Fruit fly (Drosophila melanogaster) whole organism, embryonic: ENCODE measurements around the gene frj.
A peak's percentile ranks its signal among the peaks of the same experiment; 100 is the strongest.

ENCODE experiments used
- Bdp1 ChIP-seq: fragments of 200-800 bp; sonication (Bioruptor generic); optimal IDR thresholded peaks from 3 replicates; lab custom pipeline; 2016; ENCODE audit warnings: missing biosample characterization, missing genetic modification characterization
- Bgb ChIP-seq: fragments of 200-800 bp; sonication (Bioruptor generic); IDR thresholded peaks from 2 replicates; pipeline ENCODE4 v1.3.6; 2022; ENCODE audit warnings: missing biosample characterization, missing genetic modification characterization; ENCODE audit not compliant: partially characterized antibody
- CG10274 ChIP-seq: fragments of 200-800 bp; sonication (Bioruptor generic); optimal IDR thresholded peaks from 3 replicates; lab custom pipeline; 2017; ENCODE audit warnings: missing biosample characterization, mild to moderate bottlenecking, missing genetic modification characterization
- CG11093 ChIP-seq: fragments of 200-800 bp; sonication (Bioruptor generic); IDR thresholded peaks from 3 replicates; pipeline ENCODE4 v1.3.6; 2022; ENCODE audit warnings: missing biosample characterization, missing genetic modification characterization
- CG11560 ChIP-seq: fragments of 200-800 bp; sonication (Bioruptor generic); IDR thresholded peaks from 3 replicates; pipeline ENCODE4 v1.3.6; 2022; ENCODE audit warnings: missing biosample characterization, missing genetic modification characterization
- CG12744 ChIP-seq: fragments of 200-800 bp; sonication (Bioruptor generic); optimal IDR thresholded peaks from 2 replicates; lab custom pipeline; 2016; ENCODE audit warnings: missing biosample characterization, missing genetic modification characterization
- CG13424 ChIP-seq: fragments of 200-800 bp; sonication (Bioruptor generic); optimal IDR thresholded peaks from 2 replicates; lab custom pipeline; 2019; ENCODE audit warnings: missing biosample characterization, mild to moderate bottlenecking, missing genetic modification characterization, moderate library complexity
- CG13624 ChIP-seq: fragments of 200-800 bp; sonication (Bioruptor generic); optimal IDR thresholded peaks from 2 replicates; lab custom pipeline; 2016; ENCODE audit warnings: missing biosample characterization, missing genetic modification characterization
- CG13775 ChIP-seq: fragments of 200-800 bp; sonication (Bioruptor generic); optimal IDR thresholded peaks from 3 replicates; lab custom pipeline; 2017; ENCODE audit warnings: missing biosample characterization, mild to moderate bottlenecking, missing genetic modification characterization
- CG14710 ChIP-seq: fragments of 200-800 bp; sonication (Bioruptor generic); optimal IDR thresholded peaks from 3 replicates; lab custom pipeline; 2019; ENCODE audit warnings: missing biosample characterization, mild to moderate bottlenecking, missing genetic modification characterization, moderate library complexity
- CG16863 ChIP-seq: fragments of 200-800 bp; sonication (Bioruptor generic); optimal IDR thresholded peaks from 3 replicates; lab custom pipeline; 2016; ENCODE audit warnings: missing biosample characterization, missing genetic modification characterization
- CG17568 ChIP-seq: fragments of 200-800 bp; sonication (Bioruptor generic); optimal IDR thresholded peaks from 2 replicates; lab custom pipeline; 2018; ENCODE audit warnings: missing biosample characterization, mild to moderate bottlenecking, missing genetic modification characterization, moderate library complexity
- CG31224 ChIP-seq: fragments of 200-800 bp; sonication (Bioruptor generic); IDR thresholded peaks from 2 replicates; pipeline ENCODE4 v1.3.6; 2022; ENCODE audit warnings: missing biosample characterization, missing genetic modification characterization
- CG32767 ChIP-seq: fragments of 200-800 bp; sonication (Bioruptor generic); IDR thresholded peaks from 2 replicates; pipeline ENCODE4 v1.3.6; 2022; ENCODE audit warnings: missing biosample characterization, missing genetic modification characterization
- CG5245 ChIP-seq: fragments of 200-800 bp; sonication (Bioruptor generic); optimal IDR thresholded peaks from 3 replicates; lab custom pipeline; 2016; ENCODE audit warnings: missing biosample characterization, missing genetic modification characterization
- CG5953 ChIP-seq: fragments of 200-800 bp; sonication (Bioruptor generic); IDR thresholded peaks from 2 replicates; pipeline ENCODE4 v1.3.6; 2022; ENCODE audit warnings: missing biosample characterization, missing genetic modification characterization
- CoRest ChIP-seq: fragments of 200-800 bp; sonication (Bioruptor generic); optimal IDR thresholded peaks from 3 replicates; lab custom pipeline; 2018; ENCODE audit warnings: missing biosample characterization, mild to moderate bottlenecking, missing genetic modification characterization, moderate library complexity
- Dad ChIP-seq: fragments of 200-800 bp; sonication (Bioruptor generic); optimal IDR thresholded peaks from 3 replicates; lab custom pipeline; 2016; ENCODE audit warnings: missing biosample characterization, missing genetic modification characterization
- Dip2 ChIP-seq: fragments of 200-800 bp; sonication (Bioruptor generic); IDR thresholded peaks from 2 replicates; pipeline ENCODE4 v1.3.6; 2022; ENCODE audit warnings: missing biosample characterization, missing genetic modification characterization
- Doc2 ChIP-seq: fragments of 200-800 bp; sonication (Bioruptor generic); IDR thresholded peaks from 2 replicates; pipeline ENCODE4 v1.3.6; 2022; ENCODE audit warnings: missing biosample characterization, missing genetic modification characterization
- Drgx ChIP-seq: fragments of 200-800 bp; sonication (Bioruptor generic); IDR thresholded peaks from 2 replicates; pipeline ENCODE4 v1.3.6; 2022; ENCODE audit warnings: missing biosample characterization, missing genetic modification characterization
- E2f1 ChIP-seq: fragments of 200-800 bp; sonication (Bioruptor generic); IDR thresholded peaks from 2 replicates; pipeline ENCODE4 v1.3.6; 2022; ENCODE audit warnings: missing biosample characterization, missing genetic modification characterization
- Hand ChIP-seq: fragments of 200-800 bp; sonication (Bioruptor generic); optimal IDR thresholded peaks from 2 replicates; lab custom pipeline; 2017; ENCODE audit warnings: mild to moderate bottlenecking, missing biosample characterization, missing genetic modification reagents, missing genetic modification characterization
- Opbp ChIP-seq: fragments of 200-800 bp; sonication (Bioruptor generic); IDR thresholded peaks from 3 replicates; pipeline ENCODE4 v1.3.6; 2022; ENCODE audit warnings: missing biosample characterization, missing genetic modification characterization; ENCODE audit not compliant: partially characterized antibody
- Six4 ChIP-seq: fragments of 200-800 bp; sonication (Bioruptor generic); optimal IDR thresholded peaks from 2 replicates; lab custom pipeline; 2016; ENCODE audit warnings: missing biosample characterization, missing genetic modification characterization
- TFAM ChIP-seq: fragments of 200-800 bp; sonication (Bioruptor generic); optimal IDR thresholded peaks from 2 replicates; lab custom pipeline; 2017; ENCODE audit warnings: missing biosample characterization, missing genetic modification characterization, inconsistent platforms
- Tbp ChIP-seq: fragments of >200 bp; optimal IDR thresholded peaks from 2 replicates; lab custom pipeline; 2018; ENCODE audit warnings: missing biosample characterization, missing genetic modification characterization
- Vsx1 ChIP-seq: fragments of 200-800 bp; sonication (Bioruptor generic); optimal IDR thresholded peaks from 2 replicates; lab custom pipeline; 2017; ENCODE audit warnings: missing biosample characterization, mild to moderate bottlenecking, missing genetic modification characterization, missing genetic modification reagents
- al ChIP-seq: fragments of 200-800 bp; sonication (Bioruptor generic); IDR thresholded peaks from 2 replicates; pipeline ENCODE4 v1.3.6; 2022; ENCODE audit warnings: missing biosample characterization, missing genetic modification characterization
- az2 ChIP-seq: fragments of 200-800 bp; sonication (Bioruptor generic); optimal IDR thresholded peaks from 3 replicates; lab custom pipeline; 2016; ENCODE audit warnings: missing biosample characterization, missing genetic modification characterization
- chif ChIP-seq, 2 experiments: fragments of 200-800 bp; sonication (Bioruptor generic); optimal IDR thresholded peaks; 3 replicates each; lab custom pipeline; 2016; ENCODE audit warnings: missing biosample characterization in 2 of 2, missing genetic modification characterization in 2 of 2
- fru ChIP-seq: fragments of >200 bp; optimal IDR thresholded peaks from 2 replicates; lab custom pipeline; 2017
- grau ChIP-seq: fragments of 200-800 bp; optimal IDR thresholded peaks from 3 replicates; lab custom pipeline; 2019; ENCODE audit warnings: missing biosample characterization, mild to moderate bottlenecking, missing genetic modification characterization, moderate library complexity
- gsb ChIP-seq: fragments of 200-800 bp; sonication (Bioruptor generic); IDR thresholded peaks from 2 replicates; pipeline ENCODE4 v1.3.6; 2022; ENCODE audit warnings: missing biosample characterization, missing genetic modification characterization
- gsb-n ChIP-seq: fragments of 200-800 bp; sonication (Bioruptor generic); optimal IDR thresholded peaks from 3 replicates; lab custom pipeline; 2018; ENCODE audit warnings: missing biosample characterization, mild to moderate bottlenecking, missing genetic modification characterization
- ham ChIP-seq: fragments of 200-800 bp; sonication (Bioruptor generic); IDR thresholded peaks from 2 replicates; pipeline ENCODE4 v1.3.6; 2022; ENCODE audit warnings: missing biosample characterization, missing genetic modification characterization
- her ChIP-seq: fragments of 200-800 bp; sonication (Bioruptor generic); optimal IDR thresholded peaks from 2 replicates; lab custom pipeline; 2016; ENCODE audit warnings: missing biosample characterization, missing genetic modification characterization
- lab ChIP-seq: fragments of 200-800 bp; sonication (Bioruptor generic); optimal IDR thresholded peaks from 3 replicates; lab custom pipeline; 2017; ENCODE audit warnings: missing biosample characterization, missing genetic modification characterization, mild to moderate bottlenecking, moderate library complexity, missing genetic modification reagents
- lola ChIP-seq, 3 experiments: fragments of >200 bp in 2 of 3; fragments of 200-800 bp in 1 of 3; sonication (Bioruptor generic) in 1 of 3; optimal IDR thresholded peaks; 2 replicates each; lab custom pipeline; 2017 to 2019; ENCODE audit warnings: missing biosample characterization in 3 of 3, missing genetic modification characterization in 3 of 3, mild to moderate bottlenecking in 1 of 3, moderate library complexity in 1 of 3
- lov ChIP-seq, 2 experiments: fragments of 200-800 bp in 1 of 2; fragments of >200 bp in 1 of 2; sonication (Bioruptor generic) in 1 of 2; IDR thresholded peaks in 1 of 2; optimal IDR thresholded peaks in 1 of 2; 2 replicates in 1 of 2; 3 replicates in 1 of 2; pipeline versions ENCODE4 v1.3.6 to Lab custom; 2017 to 2022; ENCODE audit warnings: missing biosample characterization in 1 of 2, missing genetic modification characterization in 1 of 2
- nerfin-1 ChIP-seq: fragments of 200-800 bp; sonication (Bioruptor generic); optimal IDR thresholded peaks from 3 replicates; lab custom pipeline; 2019; ENCODE audit warnings: missing biosample characterization, mild to moderate bottlenecking, missing genetic modification characterization, moderate library complexity
- onecut ChIP-seq: fragments of 200-800 bp; sonication (Bioruptor generic); IDR thresholded peaks from 2 replicates; pipeline ENCODE4 v1.3.6; 2022; ENCODE audit warnings: missing biosample characterization, missing genetic modification characterization
- pho ChIP-seq: fragments of 200-800 bp; sonication (Bioruptor generic); optimal IDR thresholded peaks from 2 replicates; lab custom pipeline; 2016; ENCODE audit warnings: missing biosample characterization, missing genetic modification characterization
- ranshi ChIP-seq: fragments of 200-800 bp; sonication (Bioruptor generic); IDR thresholded peaks from 2 replicates; pipeline ENCODE4 v1.3.6; 2022; ENCODE audit warnings: missing biosample characterization, missing genetic modification characterization
- rib ChIP-seq: fragments of 200-800 bp; sonication (Bioruptor generic); IDR thresholded peaks from 2 replicates; pipeline ENCODE4 v1.3.6; 2022; ENCODE audit warnings: missing biosample characterization, missing genetic modification characterization
- sug ChIP-seq: fragments of 200-800 bp; optimal IDR thresholded peaks from 2 replicates; lab custom pipeline; 2019; ENCODE audit warnings: missing biosample characterization, mild to moderate bottlenecking, missing genetic modification characterization, moderate library complexity
- tap ChIP-seq: fragments of 200-800 bp; optimal IDR thresholded peaks from 3 replicates; lab custom pipeline; 2019; ENCODE audit warnings: missing biosample characterization, mild to moderate bottlenecking, missing genetic modification characterization, moderate library complexity
- wek ChIP-seq: fragments of 200-800 bp; sonication (Bioruptor generic); optimal IDR thresholded peaks from 3 replicates; lab custom pipeline; 2018; ENCODE audit warnings: missing biosample characterization, mild to moderate bottlenecking, missing genetic modification characterization, moderate library complexity
- z ChIP-seq: fragments of 200-800 bp; sonication (Bioruptor generic); IDR thresholded peaks from 3 replicates; pipeline ENCODE4 v1.3.6; 2022; ENCODE audit warnings: missing biosample characterization, missing genetic modification characterization

The frj gene

dm6 chr2L:6480212-6480994 is 24.6 kb downstream of the frj start, which contains the start of the genes Sec61alpha and Daxx (continued):
- TF ChIP-seq CG14710 (tag; lab: Kevin White, UChicago) (peak; percentile 90), Dad (GFP tag; lab: Kevin White, UChicago) (peak; percentile 88), gsb-n (tag; lab: Kevin White, UChicago) (peak; percentile 38), onecut (GFP tag; lab: Robert Waterston, UW) (peak; percentile 67), lola (GFP tag; optimal IDR thresholded peaks at IDR 0.05; lab: Kevin White, UChicago) (peak in 1 of 3 experiments; percentile 67), al (peak; percentile 88), z (GFP tag; lab: Robert Waterston, UW) (peak; percentile 31; the same call in 1 of the 3 replicates), tap (tag; lab: Kevin White, UChicago) (peak; percentile 33), CoRest (tag; lab: Kevin White, UChicago) (peak; percentile 85), pho (peak; percentile 94), wek (peak; percentile 12), Bdp1 (GFP tag; lab: Kevin White, UChicago) (peak; percentile 77), ranshi (GFP tag; lab: Robert Waterston, UW) (peak; percentile 89), E2f1 (GFP tag; lab: Robert Waterston, UW) (peak; percentile 78), grau (tag; lab: Kevin White, UChicago) (peak; percentile 82), chif (GFP tag; optimal IDR thresholded peaks at IDR 0.05; lab: Kevin White, UChicago) (peak; percentile 85 to 88), Drgx (GFP tag; lab: Robert Waterston, UW) (peak; percentile 71), CG10274 (peak; percentile 59), rib (GFP tag; lab: Robert Waterston, UW) (peak; percentile 71), CG5245 (GFP tag; lab: Kevin White, UChicago) (peak; percentile 40), Tbp (no peak), gsb (GFP tag; lab: Robert Waterston, UW) (peak; percentile 54), nerfin-1 (peak; percentile 58), CG11093 (GFP tag; lab: Robert Waterston, UW) (peak; percentile 60; the same call in 1 of the 3 replicates)
- TF ChIP-seq, all 482 proteins: peak for 430

dm6 chr2L:6481310-6481738 is 25.5 kb downstream of the frj start:
- peak; percentile 84 for TF ChIP-seq CG13624 (GFP tag; lab: Kevin White, UChicago)
- TF ChIP-seq TFAM (GFP tag; lab: Kevin White, UChicago), result no peak
- TF ChIP-seq fru (lab: Kevin White, UChicago), result no peak
- no peak for TF ChIP-seq CG13424 (tag; lab: Kevin White, UChicago)
- no peak for TF ChIP-seq Dip2 (GFP tag; lab: Robert Waterston, UW)
- no peak for TF ChIP-seq CG17568 (GFP tag; lab: Kevin White, UChicago)
- no peak for TF ChIP-seq CG5953
- TF ChIP-seq Six4 (GFP tag; lab: Kevin White, UChicago), result no peak
- peak; percentile 7 for TF ChIP-seq sug (tag; lab: Kevin White, UChicago)
- no peak for TF ChIP-seq nerfin-1
- no peak for TF ChIP-seq CG12744 (GFP tag; lab: Kevin White, UChicago)
- no peak for TF ChIP-seq lov (optimal IDR thresholded peaks at IDR 0.05; lab: Kevin White, UChicago)
- 0 out of 3 replicates have a peak, but pooled peaks have one; percentile 39 for TF ChIP-seq lov (GFP tag; IDR thresholded peaks at IDR 0.05; lab: Robert Waterston, UW)
- TF ChIP-seq her, result no peak
- no peak for TF ChIP-seq CG16863
- no peak for TF ChIP-seq Hand
- TF ChIP-seq CG11560 (tag; lab: Robert Waterston, UW), result no peak
- peak; percentile 62 for TF ChIP-seq lab
- no peak for TF ChIP-seq CG31224 (GFP tag; lab: Robert Waterston, UW)
- no peak for TF ChIP-seq ham
- no peak for TF ChIP-seq CG32767 (GFP tag; lab: Robert Waterston, UW)
- no peak for TF ChIP-seq az2 (GFP tag; lab: Kevin White, UChicago)
- TF ChIP-seq Doc2, result no peak
- TF ChIP-seq Opbp, result peak; percentile 61; the same call in 2 of the 3 replicates
- no peak for TF ChIP-seq Vsx1
- peak; percentile 63; the same call in 1 of the 2 replicates for TF ChIP-seq Bgb (GFP tag; lab: Robert Waterston, UW)
- no peak for TF ChIP-seq CG13775
